Worm (Caenorhabditis elegans) whole organism, young adult: ENCODE measurements around the gene lir-1.

Experiments
- ama-1 ChIP-seq, 3 experiments: fragments of 150-350 bp in 1 of 3; sonication (generic microtip) in 2 of 3; optimal IDR thresholded peaks; 2 replicates each; lab custom pipeline; 2014 to 2018; ENCODE audit warnings: missing biosample characterization in 2 of 3, missing genetic modification characterization in 2 of 3, missing genetic modification reagents in 2 of 3
- ceh-79 ChIP-seq: sonication (generic microtip); optimal IDR thresholded peaks from 2 replicates; lab custom pipeline; 2017; ENCODE audit warnings: mild to moderate bottlenecking, missing genetic modification characterization, missing compliant biosample characterization
- ekl-4 ChIP-seq: fragments of 200-800 bp; sonication (Bioruptor generic); IDR thresholded peaks from 2 replicates; pipeline ENCODE4 v1.3.6; 2022; ENCODE audit warnings: missing genetic modification reagents, missing genetic modification characterization, missing compliant biosample characterization
- ets-4 ChIP-seq: fragments of 200-800 bp; sonication (Bioruptor generic); optimal IDR thresholded peaks from 2 replicates; lab custom pipeline; 2018; ENCODE audit warnings: mild to moderate bottlenecking, missing genetic modification characterization, missing compliant biosample characterization
- lsy-27 ChIP-seq: sonication (generic microtip); optimal IDR thresholded peaks from 2 replicates; lab custom pipeline; 2017; ENCODE audit warnings: missing genetic modification characterization, mild to moderate bottlenecking, missing compliant biosample characterization, antibody characterized with exemption, missing genotype, borderline replicate concordance; ENCODE audit not compliant: insufficient read depth
- mxl-1 ChIP-seq: sonication (generic microtip); optimal IDR thresholded peaks from 2 replicates; lab custom pipeline; 2016; ENCODE audit warnings: missing genetic modification characterization, missing compliant biosample characterization
- nfya-1 ChIP-seq: sonication (generic microtip); optimal IDR thresholded peaks from 2 replicates; lab custom pipeline; 2017; ENCODE audit warnings: antibody characterized with exemption, missing compliant biosample characterization, missing genetic modification characterization, borderline replicate concordance; ENCODE audit not compliant: insufficient read depth
- snpc-4 ChIP-seq, 5 experiments: fragments of 150-350 bp in 1 of 5; sonication (generic microtip) in 4 of 5; optimal IDR thresholded peaks; 2 replicates each; lab custom pipeline; 2014 to 2018; ENCODE audit warnings: missing genetic modification characterization in 5 of 5, missing biosample characterization in 3 of 5, antibody characterized with exemption in 2 of 5, mild to moderate bottlenecking in 2 of 5, missing compliant biosample characterization in 2 of 5, missing genotype in 2 of 5, moderate library complexity in 2 of 5, missing genetic modification reagents in 1 of 5
- somi-1 ChIP-seq: fragments of 200-800 bp; sonication (Bioruptor generic); optimal IDR thresholded peaks from 2 replicates; lab custom pipeline; 2018; ENCODE audit warnings: mild to moderate bottlenecking, missing genetic modification characterization, missing compliant biosample characterization

DNA sequence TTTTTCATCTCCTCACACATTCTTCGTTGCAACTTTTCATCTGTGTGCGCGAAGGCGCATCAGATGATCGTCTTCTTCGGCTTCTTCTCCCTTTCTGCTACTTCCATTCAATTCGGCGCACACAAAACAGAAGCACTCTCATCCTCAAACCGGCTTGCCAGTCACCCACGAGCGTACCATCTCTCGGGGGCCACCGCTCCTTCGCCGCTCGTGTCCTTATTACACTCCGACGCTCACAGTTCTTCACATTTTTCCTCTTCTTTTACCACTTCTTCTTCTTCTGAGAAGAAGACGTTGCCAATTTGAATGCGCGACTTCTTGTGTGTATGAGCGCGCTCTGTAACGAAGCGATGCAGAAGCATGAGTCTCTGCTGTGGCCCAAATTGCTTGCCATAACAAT, 6.7 kb downstream of the lir-1 start:
- TF ChIP-seq somi-1 (GFP tag; lab: Kevin White, UChicago) = no peak
- TF ChIP-seq lsy-27 (tag; lab: Kevin White, UChicago) = no peak
- TF ChIP-seq ekl-4 (GFP tag; lab: Robert Waterston, UW) = no peak
- TF ChIP-seq snpc-4 (GFP tag; optimal IDR thresholded peaks at IDR 0.05; lab: Kevin White, UChicago) = no peak
- TF ChIP-seq snpc-4 (tag; optimal IDR thresholded peaks at IDR 0.05; lab: Kevin White, UChicago) = no peak
- TF ChIP-seq ama-1 (optimal IDR thresholded peaks at IDR 0.05; lab: Kevin White, UChicago) = no peak
- TF ChIP-seq ama-1 (GFP tag; optimal IDR thresholded peaks at IDR 0.05; lab: Kevin White, UChicago) = no peak
- no peak for TF ChIP-seq mxl-1 (tag; lab: Kevin White, UChicago)
- TF ChIP-seq nfya-1 (tag; lab: Kevin White, UChicago) = no peak
- TF ChIP-seq ets-4 (GFP tag; lab: Kevin White, UChicago) = no peak
- no peak for TF ChIP-seq ceh-79 (tag; lab: Kevin White, UChicago)
